Worm (Caenorhabditis elegans): Measurements from ENCODE around the gene ZK686.2.

The ZK686.2 gene

DNA sequence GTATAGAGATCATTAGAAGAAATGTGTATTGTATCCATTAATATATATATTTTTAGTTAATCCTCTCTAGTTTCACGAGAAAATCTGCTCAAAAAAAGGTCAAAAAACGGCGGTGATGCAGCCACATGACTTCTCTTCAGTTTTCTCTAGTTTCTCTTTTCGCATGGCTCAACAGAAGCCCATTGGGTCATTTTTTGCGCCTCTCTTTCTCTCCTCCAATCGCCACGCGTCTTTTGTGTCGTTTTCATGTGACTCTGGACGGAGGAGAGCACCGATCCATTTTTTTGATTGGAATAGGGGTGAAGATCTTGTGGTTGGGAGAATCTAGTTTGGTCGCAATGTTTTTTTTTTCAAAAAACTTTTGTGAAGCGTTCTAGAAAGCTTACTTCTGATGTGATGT is 45.0 kb downstream of the ZK686.2 start:
- no peak for TF ChIP-seq hmg-4 (GFP tag; optimal IDR thresholded peaks at IDR 0.05)
- TF ChIP-seq hmbx-1 (tag; optimal IDR thresholded peaks at IDR 0.05), result no peak
- no peak for TF ChIP-seq tbx-11 (GFP tag; IDR thresholded peaks at IDR 0.05)
- TF ChIP-seq ceh-13 (GFP tag; optimal IDR thresholded peaks at IDR 0.05), result no peak
- TF ChIP-seq F13C5.2 (tag; optimal IDR thresholded peaks at IDR 0.05), result no peak
- no peak for TF ChIP-seq hnd-1 (tag; optimal IDR thresholded peaks at IDR 0.05)
- no peak for TF ChIP-seq scrt-1 (GFP tag; IDR thresholded peaks at IDR 0.05)
- no peak for TF ChIP-seq B0310.2 (tag; optimal IDR thresholded peaks at IDR 0.05)
- TF ChIP-seq ceh-36 (tag; optimal IDR thresholded peaks at IDR 0.05), result no peak
- no peak for TF ChIP-seq sea-1 (GFP tag; conservative IDR thresholded peaks at IDR 0.05)
- no peak for TF ChIP-seq ets-7 (tag; optimal IDR thresholded peaks at IDR 0.05)
- no peak for TF ChIP-seq flt-1 (GFP tag; IDR thresholded peaks at IDR 0.05)
- TF ChIP-seq ama-1 (optimal IDR thresholded peaks at IDR 0.05), result no peak
- TF ChIP-seq tbx-37 (GFP tag; conservative IDR thresholded peaks at IDR 0.05), result no peak
- TF ChIP-seq pes-1 (GFP tag; IDR thresholded peaks at IDR 0.05), result no peak
- TF ChIP-seq tra-4 (tag; optimal IDR thresholded peaks at IDR 0.05), result no peak
- no peak for TF ChIP-seq aly-1 (tag; optimal IDR thresholded peaks at IDR 0.05)

DNA sequence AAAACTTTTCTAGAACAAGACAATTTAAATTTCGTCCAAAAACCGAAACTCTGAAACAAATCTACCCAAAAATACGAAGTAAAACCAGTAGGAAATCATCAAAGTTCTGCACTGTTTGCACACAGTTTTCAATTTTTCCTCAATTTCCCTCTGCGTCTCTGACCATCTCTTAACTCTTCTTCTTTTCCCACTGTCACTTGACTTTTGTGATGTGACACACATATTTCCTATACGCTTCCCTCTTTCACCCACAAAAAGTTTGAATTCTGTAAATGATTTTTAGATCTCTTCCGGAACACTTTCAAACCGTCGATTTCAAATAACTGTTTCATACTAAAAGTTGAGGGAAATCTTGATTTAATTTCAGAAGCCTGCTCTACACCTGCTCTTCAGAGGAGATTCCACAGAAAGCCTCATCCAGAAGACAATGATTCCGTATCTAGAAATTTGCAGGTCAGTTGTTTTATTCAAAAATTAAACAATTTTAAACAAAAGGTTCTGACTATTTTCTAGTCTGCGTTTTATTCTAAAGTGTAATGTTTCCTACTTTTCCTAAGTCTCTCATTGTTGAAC is 46.4 kb downstream of the ZK686.2 start, which contains the start of gene ncl-1:
ncl-1 (plus strand) TSS at position 366 of the 573 bp plus-strand sequence.
- no peak for TF ChIP-seq ceh-13 (GFP tag; optimal IDR thresholded peaks at IDR 0.05)

DNA sequence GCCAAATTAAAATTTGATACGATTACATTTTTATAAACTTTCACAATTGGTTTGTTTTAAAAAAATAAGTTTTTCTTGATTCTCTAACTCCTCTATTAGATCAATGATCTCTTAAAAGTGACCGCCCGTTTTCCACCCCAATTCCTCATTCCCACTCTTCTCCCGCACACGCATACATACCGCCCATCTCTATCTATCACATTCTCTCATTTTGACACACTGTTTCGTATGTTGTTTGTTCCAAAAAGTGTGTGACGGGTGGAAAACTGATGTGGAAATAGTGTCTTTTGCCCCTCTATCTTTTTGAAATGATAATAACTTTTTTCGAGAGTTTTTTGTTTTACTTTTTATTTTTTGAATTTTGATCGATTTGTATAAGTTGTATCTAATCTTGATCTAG is 47.5 kb downstream of the ZK686.2 start:
- TF ChIP-seq pes-1 (GFP tag; IDR thresholded peaks at IDR 0.05), result no peak
- TF ChIP-seq ceh-36 (tag; optimal IDR thresholded peaks at IDR 0.05), result no peak
- no peak for TF ChIP-seq tbx-37 (GFP tag; conservative IDR thresholded peaks at IDR 0.05)
- no peak for TF ChIP-seq flt-1 (GFP tag; IDR thresholded peaks at IDR 0.05)
- no peak for TF ChIP-seq scrt-1 (GFP tag; IDR thresholded peaks at IDR 0.05)
- no peak for TF ChIP-seq ets-7 (tag; optimal IDR thresholded peaks at IDR 0.05)
- no peak for TF ChIP-seq ama-1 (optimal IDR thresholded peaks at IDR 0.05)
- no peak for TF ChIP-seq B0310.2 (tag; optimal IDR thresholded peaks at IDR 0.05)
- no peak for TF ChIP-seq aly-1 (tag; optimal IDR thresholded peaks at IDR 0.05)
- TF ChIP-seq sea-1 (GFP tag; conservative IDR thresholded peaks at IDR 0.05), result no peak
- TF ChIP-seq hnd-1 (tag; optimal IDR thresholded peaks at IDR 0.05), result no peak
- TF ChIP-seq tra-4 (tag; optimal IDR thresholded peaks at IDR 0.05), result no peak

DNA sequence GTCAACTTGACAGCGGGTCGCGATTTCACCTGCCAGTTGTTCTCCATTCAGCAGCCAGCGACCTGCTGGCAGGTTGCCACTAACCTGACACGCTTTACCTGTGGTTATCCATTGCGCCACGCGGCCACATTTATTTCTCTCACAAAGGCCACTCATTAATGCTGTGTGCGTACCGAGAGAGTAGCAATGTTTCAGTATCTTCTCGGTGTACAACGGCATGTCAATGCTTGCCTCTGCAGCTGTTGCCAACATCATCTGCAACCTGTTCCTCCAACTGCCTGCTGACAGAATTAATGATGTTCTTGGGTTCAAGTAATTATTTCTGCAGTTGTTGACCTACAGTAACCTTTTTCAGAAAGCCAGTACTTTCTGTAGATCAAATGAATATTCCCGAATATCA is 49.3 kb downstream of the ZK686.2 start:
- TF ChIP-seq flt-1 (GFP tag; IDR thresholded peaks at IDR 0.05), result no peak
- no peak for TF ChIP-seq pes-1 (GFP tag; IDR thresholded peaks at IDR 0.05)
- no peak for TF ChIP-seq ama-1 (optimal IDR thresholded peaks at IDR 0.05)
- no peak for TF ChIP-seq aly-1 (tag; optimal IDR thresholded peaks at IDR 0.05)

Measured in whole organism, early embryonic.